Fruit fly (Drosophila melanogaster): ENCODE measurements around the gene CG12219.

Gene CG12219

dm6 chrX:6278879-6279628, 22.0 kb downstream of the CG12219 start (continued):
- TF ChIP-seq CG7556 (GFP tag; optimal IDR thresholded peaks at IDR 0.05), result peak; percentile 22
- peak; percentile 53 for TF ChIP-seq CG17385 (GFP tag; optimal IDR thresholded peaks at IDR 0.05)
- no peak for TF ChIP-seq CG9215 (GFP tag; IDR thresholded peaks at IDR 0.05)
- TF ChIP-seq jigr1 (GFP tag; IDR thresholded peaks at IDR 0.05), result no peak
- peak; percentile 16 for TF ChIP-seq Nf-YC (tag; optimal IDR thresholded peaks at IDR 0.05)
- no peak for TF ChIP-seq vvl (GFP tag; IDR thresholded peaks at IDR 0.05)
- TF ChIP-seq tna (GFP tag; IDR thresholded peaks at IDR 0.05; ENCODE audit: partially characterized antibody), result 0 out of 2 replicates have a peak, but pooled peaks have one; percentile 30
- TF ChIP-seq CG4854 (GFP tag; optimal IDR thresholded peaks at IDR 0.05), result no peak
- TF ChIP-seq CG9876 (GFP tag; optimal IDR thresholded peaks at IDR 0.05), result no peak
- TF ChIP-seq Drgx (GFP tag; IDR thresholded peaks at IDR 0.05), result no peak
- no peak for TF ChIP-seq mld (GFP tag; IDR thresholded peaks at IDR 0.05; ENCODE audit: partially characterized antibody)
- TF ChIP-seq Fer1 (GFP tag; optimal IDR thresholded peaks at IDR 0.05), result peak; percentile 12
- TF ChIP-seq luna (GFP tag; optimal IDR thresholded peaks at IDR 0.05), result no peak
- no peak for TF ChIP-seq CG4617 (GFP tag; optimal IDR thresholded peaks at IDR 0.05; ENCODE audit: borderline replicate concordance)
- TF ChIP-seq Dbx (GFP tag; IDR thresholded peaks at IDR 0.05), result no peak
- TF ChIP-seq CG7786 (GFP tag; optimal IDR thresholded peaks at IDR 0.05), result no peak
- TF ChIP-seq CG18619 (GFP tag; optimal IDR thresholded peaks at IDR 0.05), result peak; percentile 39
- TF ChIP-seq CG17829 (tag; optimal IDR thresholded peaks at IDR 0.05), result peak; percentile 13
- TF ChIP-seq ems (GFP tag; optimal IDR thresholded peaks at IDR 0.05), result no peak
- peak; percentile 32 for TF ChIP-seq Meics (GFP tag; optimal IDR thresholded peaks at IDR 0.05)
- no peak for TF ChIP-seq salm (tag; optimal IDR thresholded peaks at IDR 0.05)
- TF ChIP-seq Blimp-1 (GFP tag; optimal IDR thresholded peaks at IDR 0.05), result no peak
- TF ChIP-seq org-1 (GFP tag; optimal IDR thresholded peaks at IDR 0.05), result peak; percentile 6
- peak; percentile 3 for TF ChIP-seq CG2712 (tag; optimal IDR thresholded peaks at IDR 0.05)
- peak; percentile 45 for TF ChIP-seq lab (GFP tag; optimal IDR thresholded peaks at IDR 0.05)
- no peak for TF ChIP-seq Hmx (GFP tag; optimal IDR thresholded peaks at IDR 0.05)
- no peak for TF ChIP-seq dati (GFP tag; IDR thresholded peaks at IDR 0.05)
- no peak for TF ChIP-seq peb (GFP tag; IDR thresholded peaks at IDR 0.05)
- no peak for TF ChIP-seq pfk (GFP tag; optimal IDR thresholded peaks at IDR 0.05)
- no peak for TF ChIP-seq Neu2 (GFP tag; optimal IDR thresholded peaks at IDR 0.05; ENCODE audit: borderline replicate concordance)
- TF ChIP-seq NK7.1 (GFP tag; optimal IDR thresholded peaks at IDR 0.05), result no peak
- peak; percentile 15 for TF ChIP-seq Sin3A (optimal IDR thresholded peaks at IDR 0.05)
- no peak for TF ChIP-seq CG3065 (GFP tag; optimal IDR thresholded peaks at IDR 0.05)
- TF ChIP-seq bsh (GFP tag; optimal IDR thresholded peaks at IDR 0.05), result no peak
- no peak for TF ChIP-seq CG2129 (GFP tag; IDR thresholded peaks at IDR 0.05; ENCODE audit: partially characterized antibody)
- no peak for TF ChIP-seq lov (optimal IDR thresholded peaks at IDR 0.05)
- no peak for TF ChIP-seq lov (GFP tag; IDR thresholded peaks at IDR 0.05)
- TF ChIP-seq CG10267 (tag; optimal IDR thresholded peaks at IDR 0.05), result peak; percentile 94
- peak; percentile 19 for TF ChIP-seq CG7987 (GFP tag; optimal IDR thresholded peaks at IDR 0.05)
- no peak for TF ChIP-seq hbn (GFP tag; IDR thresholded peaks at IDR 0.05; ENCODE audit: partially characterized antibody)
- TF ChIP-seq E2f1 (GFP tag; IDR thresholded peaks at IDR 0.05), result no peak
- no peak for TF ChIP-seq klu (GFP tag; IDR thresholded peaks at IDR 0.05)
- TF ChIP-seq CG11398 (GFP tag; optimal IDR thresholded peaks at IDR 0.05), result peak; percentile 46
- TF ChIP-seq al (GFP tag; IDR thresholded peaks at IDR 0.05), result no peak
- TF ChIP-seq CG3847 (GFP tag; IDR thresholded peaks at IDR 0.05), result no peak
- no peak for TF ChIP-seq CG11560 (tag; IDR thresholded peaks at IDR 0.05)
- peak; percentile 55 for TF ChIP-seq CG34376 (GFP tag; optimal IDR thresholded peaks at IDR 0.05)
- no peak for TF ChIP-seq CG8388 (GFP tag; optimal IDR thresholded peaks at IDR 0.05)
- TF ChIP-seq CG6765 (GFP tag; optimal IDR thresholded peaks at IDR 0.05), result no peak
- peak; percentile 10 for TF ChIP-seq gcm (GFP tag; optimal IDR thresholded peaks at IDR 0.05)
